Worm (Caenorhabditis elegans) whole organism, L4 larva: ENCODE data around the gene efk-1.
A peak's percentile ranks its signal among the peaks of the same experiment; 100 is the strongest.

ENCODE experiments used
- F10B5.3 ChIP-seq: sonication (generic microtip); optimal IDR thresholded peaks from 2 replicates; lab custom pipeline; 2016; ENCODE audit warnings: mild to moderate bottlenecking, missing genetic modification characterization, missing compliant biosample characterization
- F26F4.8 ChIP-seq: fragments of 200-800 bp; sonication (Bioruptor generic); conservative IDR thresholded peaks from 2 replicates; pipeline ENCODE4 v1.3.6; 2022; ENCODE audit warnings: missing genetic modification characterization, missing compliant biosample characterization
- T20F7.1 ChIP-seq: fragments of 200-800 bp; sonication (Bioruptor generic); optimal IDR thresholded peaks from 2 replicates; lab custom pipeline; 2018; ENCODE audit warnings: mild to moderate bottlenecking, missing genetic modification characterization, missing compliant biosample characterization
- Y5F2A.4 ChIP-seq: fragments of 200-800 bp; sonication (Bioruptor generic); optimal IDR thresholded peaks from 2 replicates; lab custom pipeline; 2018; ENCODE audit warnings: mild to moderate bottlenecking, missing genetic modification characterization, missing compliant biosample characterization
- aha-1 ChIP-seq: fragments of 150-350 bp; peaks from one replicate; lab custom pipeline; 2014; ENCODE audit warnings: missing biosample characterization, missing genetic modification characterization
- ceh-20 ChIP-seq: fragments of 200-800 bp; sonication (Bioruptor generic); IDR thresholded peaks from 2 replicates; pipeline ENCODE4 v1.3.6; 2022; ENCODE audit warnings: missing genetic modification reagents, missing genetic modification characterization, missing compliant biosample characterization
- ceh-44 ChIP-seq: fragments of 200-800 bp; sonication (Bioruptor generic); IDR thresholded peaks from 2 replicates; pipeline ENCODE4 v1.3.6; 2022; ENCODE audit warnings: missing genetic modification reagents, missing genetic modification characterization, missing compliant biosample characterization
- ceh-82 ChIP-seq: sonication (generic microtip); optimal IDR thresholded peaks from 2 replicates; lab custom pipeline; 2017; ENCODE audit warnings: missing biosample characterization, missing genetic modification characterization
- ces-1 ChIP-seq: fragments of 150-350 bp; sonication (generic microtip); optimal IDR thresholded peaks from 4 replicates; lab custom pipeline; 2014; ENCODE audit warnings: missing biosample characterization, missing genetic modification reagents, missing genetic modification characterization
- daf-16 ChIP-seq, 3 experiments: sonication (generic microtip); optimal IDR thresholded peaks; 2 replicates each; lab custom pipeline; 2016 to 2017; ENCODE audit warnings: missing genetic modification characterization in 3 of 3, missing genetic modification reagents in 3 of 3, mild to moderate bottlenecking in 2 of 3, missing compliant biosample characterization in 2 of 3, missing biosample characterization in 1 of 3, moderate library complexity in 1 of 3
- daf-19 ChIP-seq: fragments of 200-800 bp; sonication (Bioruptor generic); conservative IDR thresholded peaks from 2 replicates; pipeline ENCODE4 v1.3.6; 2022; ENCODE audit warnings: missing genetic modification characterization, missing compliant biosample characterization
- daf-8 ChIP-seq: fragments of 200-800 bp; sonication (Bioruptor generic); IDR thresholded peaks from 2 replicates; pipeline ENCODE4 v1.3.6; 2022; ENCODE audit warnings: missing genetic modification characterization, missing compliant biosample characterization
- dmd-6 ChIP-seq: fragments of 200-800 bp; sonication (Bioruptor generic); IDR thresholded peaks from 2 replicates; pipeline ENCODE4 v1.3.6; 2022; ENCODE audit warnings: missing genetic modification reagents, missing genetic modification characterization, missing compliant biosample characterization
- duxl-1 ChIP-seq: sonication (generic microtip); optimal IDR thresholded peaks from 2 replicates; lab custom pipeline; 2016; ENCODE audit warnings: mild to moderate bottlenecking, missing genetic modification characterization, moderate library complexity, missing compliant biosample characterization; ENCODE audit not compliant: poor library complexity
- dve-1 ChIP-seq: sonication (generic microtip); optimal IDR thresholded peaks from 2 replicates; lab custom pipeline; 2017; ENCODE audit warnings: antibody characterized with exemption, mild to moderate bottlenecking, missing genetic modification characterization, missing compliant biosample characterization; ENCODE audit not compliant: insufficient read depth
- egl-43 ChIP-seq: fragments of 200-800 bp; sonication (Bioruptor generic); IDR thresholded peaks from 2 replicates; pipeline ENCODE4 v1.3.6; 2022; ENCODE audit warnings: missing genetic modification reagents, missing genetic modification characterization, missing compliant biosample characterization
- fkh-10 ChIP-seq: fragments of 150-350 bp; optimal IDR thresholded peaks from 2 replicates; lab custom pipeline; 2014; ENCODE audit warnings: missing biosample characterization, missing genetic modification reagents, missing genetic modification characterization
- gei-8 ChIP-seq: fragments of 200-800 bp; sonication (Bioruptor generic); optimal IDR thresholded peaks from 2 replicates; lab custom pipeline; 2018; ENCODE audit warnings: mild to moderate bottlenecking, missing genetic modification characterization, missing compliant biosample characterization
- hlh-11 ChIP-seq: fragments of 200-800 bp; sonication (Bioruptor generic); optimal IDR thresholded peaks from 2 replicates; lab custom pipeline; 2018; ENCODE audit warnings: mild to moderate bottlenecking, missing genetic modification characterization, missing compliant biosample characterization
- hlh-30 ChIP-seq: sonication (generic microtip); optimal IDR thresholded peaks from 2 replicates; lab custom pipeline; 2017; ENCODE audit warnings: antibody characterized with exemption, mild to moderate bottlenecking, missing genetic modification characterization, missing compliant biosample characterization; ENCODE audit not compliant: insufficient read depth
- hmg-1.1 ChIP-seq: fragments of 200-800 bp; sonication (Bioruptor generic); IDR thresholded peaks from 2 replicates; pipeline ENCODE4 v1.3.6; 2022; ENCODE audit warnings: missing genetic modification reagents, missing genetic modification characterization, missing compliant biosample characterization
- lim-7 ChIP-seq: fragments of 200-800 bp; sonication (Bioruptor generic); IDR thresholded peaks from 2 replicates; pipeline ENCODE4 v1.3.6; 2022; ENCODE audit warnings: missing genetic modification characterization, missing compliant biosample characterization
- lin-29 ChIP-seq: fragments of 200-800 bp; sonication (Bioruptor generic); IDR thresholded peaks from 2 replicates; pipeline ENCODE4 v1.3.6; 2022; ENCODE audit warnings: missing genetic modification reagents, missing genetic modification characterization, missing compliant biosample characterization
- lin-38 ChIP-seq: fragments of 200-800 bp; sonication (Bioruptor generic); IDR thresholded peaks from 2 replicates; pipeline ENCODE4 v1.3.6; 2022; ENCODE audit warnings: missing genetic modification reagents, missing genetic modification characterization, missing compliant biosample characterization
- lir-3 ChIP-seq: sonication (generic microtip); optimal IDR thresholded peaks from 2 replicates; lab custom pipeline; 2016; ENCODE audit warnings: mild to moderate bottlenecking, missing genetic modification characterization, missing compliant biosample characterization
- lsy-2 ChIP-seq, 2 experiments: fragments of 150-350 bp in 1 of 2; sonication (generic microtip) in 1 of 2; optimal IDR thresholded peaks; 2 replicates each; lab custom pipeline; 2014 to 2017; ENCODE audit warnings: missing biosample characterization in 2 of 2, missing genetic modification characterization in 2 of 2
- mep-1 ChIP-seq: fragments of 150-350 bp; sonication (generic microtip); optimal IDR thresholded peaks from 3 replicates; lab custom pipeline; 2014; ENCODE audit warnings: missing biosample characterization, missing genetic modification characterization
- nhr-10 ChIP-seq: fragments of 150-350 bp; optimal IDR thresholded peaks from 2 replicates; lab custom pipeline; 2014; ENCODE audit warnings: missing biosample characterization, missing genetic modification characterization
- nhr-102 ChIP-seq: sonication (generic microtip); optimal IDR thresholded peaks from 2 replicates; lab custom pipeline; 2016; ENCODE audit warnings: mild to moderate bottlenecking, missing genetic modification characterization, moderate library complexity, missing compliant biosample characterization
- nhr-11 ChIP-seq: fragments of 150-350 bp; optimal IDR thresholded peaks from 2 replicates; lab custom pipeline; 2014; ENCODE audit warnings: missing biosample characterization, missing genetic modification characterization
- nhr-237 ChIP-seq: sonication (generic microtip); optimal IDR thresholded peaks from 2 replicates; lab custom pipeline; 2017; ENCODE audit warnings: missing biosample characterization, missing genetic modification characterization
- nhr-25 ChIP-seq: sonication (generic microtip); optimal IDR thresholded peaks from 2 replicates; lab custom pipeline; 2017; ENCODE audit warnings: missing genetic modification characterization, mild to moderate bottlenecking, missing compliant biosample characterization, antibody characterized with exemption, moderate library complexity, borderline replicate concordance; ENCODE audit not compliant: insufficient read depth
- nhr-6 ChIP-seq: fragments of 150-350 bp; optimal IDR thresholded peaks from 2 replicates; lab custom pipeline; 2014; ENCODE audit warnings: missing biosample characterization, missing genetic modification characterization
- pqm-1 ChIP-seq: sonication (generic microtip); optimal IDR thresholded peaks from 2 replicates; lab custom pipeline; 2017; ENCODE audit warnings: missing biosample characterization, missing genetic modification characterization
- set-16 ChIP-seq: fragments of 200-800 bp; sonication (Bioruptor generic); IDR thresholded peaks from 2 replicates; pipeline ENCODE4 v1.3.6; 2022; ENCODE audit warnings: missing genetic modification reagents, missing genetic modification characterization, missing compliant biosample characterization
- spr-3 ChIP-seq: fragments of 200-800 bp; sonication (Bioruptor generic); optimal IDR thresholded peaks from 2 replicates; lab custom pipeline; 2018; ENCODE audit warnings: mild to moderate bottlenecking, missing genetic modification characterization, missing compliant biosample characterization
- vab-7 ChIP-seq: fragments of 200-800 bp; sonication (Bioruptor generic); IDR thresholded peaks from 2 replicates; pipeline ENCODE4 v1.3.6; 2022; ENCODE audit warnings: missing genetic modification reagents, missing genetic modification characterization, missing compliant biosample characterization
- zag-1 ChIP-seq: fragments of 150-350 bp; optimal IDR thresholded peaks from 2 replicates; lab custom pipeline; 2014; ENCODE audit warnings: missing biosample characterization, missing genetic modification characterization
- zfp-3 ChIP-seq: fragments of 200-800 bp; sonication (Bioruptor generic); conservative IDR thresholded peaks from 2 replicates; pipeline ENCODE4 v1.3.6; 2022; ENCODE audit warnings: missing genetic modification reagents, missing genetic modification characterization, missing compliant biosample characterization

Gene efk-1

ce11 chrIII:6158642-6159475, 9.5 kb downstream of the efk-1 start, which contains the start of gene nfm-1 (continued):
- TF ChIP-seq nhr-25 (tag; lab: Kevin White, UChicago) (peak; percentile 30), Y5F2A.4 (GFP tag; lab: Kevin White, UChicago) (peak; percentile 32), T20F7.1 (GFP tag; lab: Kevin White, UChicago) (peak; percentile 65), nhr-102 (tag; lab: Kevin White, UChicago) (peak; percentile 61), F26F4.8 (peak; percentile 88), ces-1 (GFP tag; lab: Kevin White, UChicago) (no peak), hmg-1.1 (GFP tag; lab: Robert Waterston, UW) (peak; percentile 86)

- no peak for TF ChIP-seq lin-38
- TF ChIP-seq hlh-30 (tag; lab: Kevin White, UChicago): no peak
- TF ChIP-seq gei-8 (GFP tag; lab: Kevin White, UChicago): no peak
- TF ChIP-seq ceh-44 (GFP tag; lab: Robert Waterston, UW): no peak
- no peak for TF ChIP-seq ceh-20 (GFP tag; lab: Robert Waterston, UW)
- TF ChIP-seq lsy-2 (tag; optimal IDR thresholded peaks at IDR 0.05; lab: Kevin White, UChicago): no peak
- TF ChIP-seq mep-1 (tag; lab: Kevin White, UChicago): no peak
- TF ChIP-seq ceh-82 (tag; lab: Kevin White, UChicago): no peak
- TF ChIP-seq nhr-11: no peak
- TF ChIP-seq hlh-11: peak; percentile 30
- TF ChIP-seq fkh-10 (GFP tag; lab: Kevin White, UChicago): no peak
- peak; percentile 16; the same call in 1 of the 2 replicates for TF ChIP-seq lim-7 (GFP tag; lab: Robert Waterston, UW)
- TF ChIP-seq dmd-6 (GFP tag; lab: Robert Waterston, UW): no peak
- no peak for TF ChIP-seq duxl-1 (tag; lab: Kevin White, UChicago)
- TF ChIP-seq vab-7 (GFP tag; lab: Robert Waterston, UW): no peak
- no peak for TF ChIP-seq aha-1 (tag; lab: Kevin White, UChicago)
- TF ChIP-seq daf-8 (GFP tag; lab: Robert Waterston, UW): no peak
- TF ChIP-seq spr-3 (GFP tag; lab: Kevin White, UChicago): no peak
- TF ChIP-seq daf-19: no peak
- TF ChIP-seq dve-1 (tag; lab: Kevin White, UChicago): no peak
- TF ChIP-seq egl-43 (GFP tag; lab: Robert Waterston, UW): no peak
- peak in 1 of 2 experiments; percentile 56 for TF ChIP-seq daf-16 (GFP tag; optimal IDR thresholded peaks at IDR 0.05; lab: Kevin White, UChicago)
- no peak for TF ChIP-seq daf-16 (tag; optimal IDR thresholded peaks at IDR 0.05; lab: Kevin White, UChicago)
- no peak for TF ChIP-seq nhr-10
- peak; percentile 45; the same call in 1 of the 2 replicates for TF ChIP-seq set-16
- TF ChIP-seq pqm-1: no peak
- TF ChIP-seq zfp-3 (GFP tag; lab: Robert Waterston, UW): no peak
- TF ChIP-seq ces-1 (GFP tag; lab: Kevin White, UChicago): no peak
- no peak for TF ChIP-seq nhr-237 (tag; lab: Kevin White, UChicago)
These were observed 10.5 kb downstream of the efk-1 start, which contains the start of gene anmt-2 for ce11 chrIII:6157708-6158321. Gene anmt-2 (minus strand): TSS chrIII:6157758.

- TF ChIP-seq zag-1 (tag; lab: Kevin White, UChicago) (no peak), F10B5.3 (tag; lab: Kevin White, UChicago) (no peak), lir-3 (no peak), aha-1 (tag; lab: Kevin White, UChicago) (no peak), hlh-30 (tag; lab: Kevin White, UChicago) (no peak), Y5F2A.4 (GFP tag; lab: Kevin White, UChicago) (no peak), nhr-6 (tag; lab: Kevin White, UChicago) (no peak), pqm-1 (no peak), nhr-11 (no peak), daf-8 (GFP tag; lab: Robert Waterston, UW) (no peak), vab-7 (GFP tag; lab: Robert Waterston, UW) (no peak), lin-29 (GFP tag; lab: Robert Waterston, UW) (no peak)
These were observed 12.6 kb downstream of the efk-1 start for ce11 chrIII:6155787-6156186.
